Worm (Caenorhabditis elegans): Measurements from ENCODE around the gene acs-3.

DNA sequence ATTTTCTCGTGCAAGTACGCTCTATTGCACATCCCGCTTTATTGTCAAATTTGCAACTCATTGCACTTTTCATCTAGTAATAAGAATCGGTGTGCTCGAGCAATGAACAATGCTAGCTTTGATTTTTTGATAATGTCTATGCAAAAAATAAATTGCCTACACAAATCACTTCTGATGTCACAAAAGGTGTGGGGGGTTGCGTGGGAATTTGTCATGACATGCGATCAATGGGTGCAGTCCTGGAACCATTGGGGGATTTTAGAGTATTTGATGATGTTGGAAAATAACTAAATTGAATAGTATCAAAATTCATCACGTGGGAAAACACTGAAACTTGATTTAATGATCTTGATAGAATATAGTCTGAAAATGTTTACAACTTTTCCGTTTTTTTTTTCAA, 23.5 kb upstream of the acs-3 start:
- no peak for TF ChIP-seq ref-1 (GFP tag; conservative IDR thresholded peaks at IDR 0.05)
- TF ChIP-seq flt-1 (GFP tag; IDR thresholded peaks at IDR 0.05) = no peak
- no peak for TF ChIP-seq klf-2 (GFP tag; conservative IDR thresholded peaks at IDR 0.05)
- TF ChIP-seq T22C8.4 (GFP tag; IDR thresholded peaks at IDR 0.05) = no peak
- TF ChIP-seq med-1 (GFP tag; optimal IDR thresholded peaks at IDR 0.05; ENCODE audit: insufficient read depth) = no peak
- TF ChIP-seq ztf-29 (GFP tag; IDR thresholded peaks at IDR 0.05) = no peak
- no peak for TF ChIP-seq tab-1 (GFP tag; IDR thresholded peaks at IDR 0.05)
- no peak for TF ChIP-seq cog-1 (tag; optimal IDR thresholded peaks at IDR 0.05)

Measured in whole organism, midembryonic.